Worm (Caenorhabditis elegans): ENCODE results near the gene nhr-171.
"Not testable (repeated sequence)": the region's sequence is repeated elsewhere in the genome, so short reads cannot be mapped to it uniquely, and the experiment has no call there.

The nhr-171 gene

ce11 chrV:7511465-7511864 is at the start of gene nhr-171:
TSS of gene nhr-171 (plus strand) at chrV:7511765.
- not testable (repeated sequence) for TF ChIP-seq unc-62 (GFP tag; optimal IDR thresholded peaks at IDR 0.05)

- TF ChIP-seq unc-62 (GFP tag; optimal IDR thresholded peaks at IDR 0.05): no peak
Measured at ce11 chrV:7464696-7465095, 46.9 kb upstream of the nhr-171 start, which contains the start of gene srh-89. TSS of gene srh-89 (minus strand) at chrV:7464796.

DNA sequence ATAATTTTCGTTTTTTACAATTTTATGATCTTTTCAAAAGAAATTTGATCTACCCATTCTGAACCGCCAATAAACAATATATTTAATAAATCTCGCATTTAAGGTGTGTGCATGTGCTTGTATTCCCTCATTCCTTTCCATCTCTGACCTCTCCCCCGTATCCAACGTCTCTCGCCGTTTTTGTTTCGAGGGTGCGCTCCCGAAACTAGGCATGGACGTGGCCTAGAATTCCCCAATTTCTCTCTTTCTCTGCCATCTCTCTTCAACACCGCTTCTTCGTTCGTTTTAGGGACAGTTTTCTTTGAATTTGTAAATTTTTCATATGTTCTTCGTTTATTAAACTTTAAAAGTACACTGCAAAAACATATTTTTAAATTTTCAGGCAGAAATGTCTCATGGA is 46.1 kb upstream of the nhr-171 start, which contains the start of gene F25E5.1:
Gene F25E5.1 (plus strand): TSS at position 376 of the 400 bp plus-strand sequence.
- no peak for TF ChIP-seq unc-62 (GFP tag; optimal IDR thresholded peaks at IDR 0.05)

ce11 chrV:7472815-7473214 is 38.8 kb upstream of the nhr-171 start, which contains the start of gene str-28:
TSS of gene str-28 (minus strand) at chrV:7472915.
- no peak for TF ChIP-seq unc-62 (GFP tag; optimal IDR thresholded peaks at IDR 0.05)

ce11 chrV:7476766-7477165 is 34.8 kb upstream of the nhr-171 start, which contains the start of gene srh-125:
TSS of gene srh-125 (minus strand) at chrV:7476866.
- TF ChIP-seq unc-62 (GFP tag; optimal IDR thresholded peaks at IDR 0.05): no peak

DNA sequence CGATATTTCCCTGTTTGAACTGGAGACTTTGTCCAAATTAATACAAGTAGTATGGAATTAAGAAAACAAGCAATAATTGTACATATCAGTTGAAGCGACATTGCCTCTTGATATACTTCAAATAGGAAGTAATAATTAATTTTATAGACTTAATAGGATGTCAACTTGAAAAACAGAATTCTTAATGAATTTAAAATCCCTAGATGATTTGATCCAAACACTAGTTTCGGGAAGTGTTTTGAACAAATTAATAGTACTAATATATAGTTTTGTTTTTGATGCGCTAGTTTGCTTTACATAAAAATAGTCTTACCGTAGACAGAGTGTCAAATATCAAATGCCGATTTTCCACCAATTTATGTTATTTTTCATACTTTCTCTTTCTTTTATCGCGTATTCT is 33.2 kb upstream of the nhr-171 start, which contains the start of gene str-190:
Gene str-190 (minus strand): TSS at position 101 of the 400 bp plus-strand sequence.
- no peak for TF ChIP-seq unc-62 (GFP tag; optimal IDR thresholded peaks at IDR 0.05)

DNA sequence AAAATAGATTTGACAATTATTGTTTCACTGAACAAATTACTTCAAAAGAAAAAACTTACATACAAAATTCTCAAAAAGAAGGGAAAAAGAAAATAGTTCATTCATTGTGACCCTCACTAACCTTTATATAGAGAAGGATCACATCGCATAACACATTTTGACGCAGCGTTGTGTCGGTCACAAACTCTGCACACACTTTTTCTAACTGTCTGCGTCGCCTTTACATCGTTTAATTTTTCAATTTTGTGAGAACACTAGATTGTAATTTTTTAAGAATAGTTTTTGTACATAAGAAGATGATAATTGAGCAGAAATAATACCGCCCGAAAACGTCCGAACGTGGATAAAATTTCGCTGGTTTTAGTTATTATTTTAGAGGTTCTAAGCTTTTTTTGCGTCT is 30.6 kb upstream of the nhr-171 start, which contains the start of gene C18B10.6:
Gene C18B10.6 (minus strand): TSS at position 101 of the 400 bp plus-strand sequence.
- TF ChIP-seq unc-62 (GFP tag; optimal IDR thresholded peaks at IDR 0.05): no peak

ce11 chrV:7485000-7485399 is 26.6 kb upstream of the nhr-171 start, which contains the start of gene srbc-8:
TSS of gene srbc-8 (minus strand) at chrV:7485100.
- TF ChIP-seq unc-62 (GFP tag; optimal IDR thresholded peaks at IDR 0.05): no peak

DNA sequence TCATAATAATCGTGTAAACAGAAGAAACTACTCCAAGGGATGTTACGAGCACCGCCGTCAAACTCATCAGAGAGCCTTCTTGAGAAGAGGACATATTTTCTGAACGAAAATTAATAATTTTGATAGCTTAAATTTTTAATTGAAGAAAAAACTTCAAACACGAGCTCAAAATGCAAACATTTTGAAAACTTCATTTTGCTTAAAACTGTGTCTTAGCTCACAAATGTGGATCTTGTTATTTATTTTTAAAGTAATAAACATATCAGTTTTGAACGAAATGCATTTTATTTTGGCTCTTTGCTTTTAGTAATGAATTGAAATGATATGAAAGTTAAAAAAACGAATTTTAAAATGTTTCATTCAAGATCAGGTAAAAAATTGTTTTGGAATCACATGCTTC is 24.0 kb upstream of the nhr-171 start, which contains the start of gene srbc-7:
Gene srbc-7 (minus strand): TSS at position 101 of the 400 bp plus-strand sequence.
- TF ChIP-seq unc-62 (GFP tag; optimal IDR thresholded peaks at IDR 0.05): no peak

DNA sequence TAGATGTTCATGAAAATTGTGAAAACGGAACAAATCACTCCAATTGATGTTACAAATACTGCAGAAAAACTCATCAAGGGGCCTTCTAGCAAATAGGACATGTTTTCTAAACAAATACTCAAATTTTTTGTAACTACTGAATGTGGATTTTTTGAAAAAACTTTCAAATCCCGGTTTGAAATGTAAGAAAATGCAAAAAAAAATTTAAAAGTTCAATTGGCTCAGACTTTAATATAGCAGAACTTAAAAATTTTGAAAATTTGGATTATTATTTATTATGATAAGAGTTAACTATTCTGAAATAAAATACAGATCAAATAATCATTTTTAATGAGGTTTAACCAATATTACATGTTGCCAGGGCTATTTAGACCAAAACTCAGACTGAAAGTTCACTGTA is 21.2 kb upstream of the nhr-171 start, which contains the start of gene srbc-9:
Gene srbc-9 (minus strand): TSS at position 101 of the 400 bp plus-strand sequence.
- no peak for TF ChIP-seq unc-62 (GFP tag; optimal IDR thresholded peaks at IDR 0.05)

DNA sequence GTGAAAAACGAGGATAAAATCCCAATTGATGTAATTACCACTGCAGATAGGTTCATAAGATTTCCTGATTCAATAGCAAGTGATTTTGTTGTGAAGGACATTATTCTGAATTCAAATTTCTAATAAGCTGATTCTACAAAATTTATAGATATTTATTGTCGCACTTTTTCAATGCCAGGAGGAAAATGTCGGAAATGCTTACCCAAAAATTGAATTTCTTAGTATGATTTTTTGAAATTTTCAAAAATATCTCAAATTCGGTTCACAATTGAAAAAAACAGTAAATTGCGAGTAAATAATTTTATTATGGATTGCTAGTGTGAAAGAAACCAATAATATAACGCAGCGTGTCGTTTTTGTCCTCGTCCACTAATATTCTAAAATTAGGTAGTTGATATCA is 18.6 kb upstream of the nhr-171 start, which contains the start of gene srbc-10:
Gene srbc-10 (minus strand): TSS at position 101 of the 400 bp plus-strand sequence.
- no peak for TF ChIP-seq unc-62 (GFP tag; optimal IDR thresholded peaks at IDR 0.05)

ce11 chrV:7495189-7495588 is 16.4 kb upstream of the nhr-171 start, which contains the start of gene srbc-11:
TSS of gene srbc-11 (minus strand) at chrV:7495289.
- no peak for TF ChIP-seq unc-62 (GFP tag; optimal IDR thresholded peaks at IDR 0.05)

DNA sequence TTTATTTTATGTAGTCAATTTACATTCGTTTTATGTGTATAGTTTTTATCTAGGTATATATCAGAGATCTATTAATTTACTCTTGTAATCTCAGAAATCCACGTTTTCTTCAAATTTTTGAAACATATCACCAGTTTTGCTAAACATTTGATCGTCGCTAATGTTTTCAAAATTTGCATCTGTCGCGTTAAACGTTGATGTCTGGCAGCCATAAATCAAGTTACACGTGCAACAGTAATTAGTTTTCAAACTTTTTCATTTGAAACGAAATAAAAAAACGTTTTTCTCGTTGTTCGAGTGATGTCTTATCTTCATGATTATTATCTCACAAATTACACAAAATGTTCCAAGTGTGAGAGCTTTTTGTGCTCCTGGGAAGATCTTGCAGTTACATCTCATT is 14.1 kb upstream of the nhr-171 start, which contains the start of gene srh-79:
Gene srh-79 (plus strand): TSS at position 301 of the 400 bp plus-strand sequence.
- no peak for TF ChIP-seq unc-62 (GFP tag; optimal IDR thresholded peaks at IDR 0.05)

- no peak for TF ChIP-seq unc-62 (GFP tag; optimal IDR thresholded peaks at IDR 0.05)
Measured at ce11 chrV:7501194-7501593, 10.4 kb upstream of the nhr-171 start.

ce11 chrV:7504271-7504670 is 7.3 kb upstream of the nhr-171 start, which contains the start of gene srh-229:
TSS of gene srh-229 (minus strand) at chrV:7504371.
- no peak for TF ChIP-seq unc-62 (GFP tag; optimal IDR thresholded peaks at IDR 0.05)

DNA sequence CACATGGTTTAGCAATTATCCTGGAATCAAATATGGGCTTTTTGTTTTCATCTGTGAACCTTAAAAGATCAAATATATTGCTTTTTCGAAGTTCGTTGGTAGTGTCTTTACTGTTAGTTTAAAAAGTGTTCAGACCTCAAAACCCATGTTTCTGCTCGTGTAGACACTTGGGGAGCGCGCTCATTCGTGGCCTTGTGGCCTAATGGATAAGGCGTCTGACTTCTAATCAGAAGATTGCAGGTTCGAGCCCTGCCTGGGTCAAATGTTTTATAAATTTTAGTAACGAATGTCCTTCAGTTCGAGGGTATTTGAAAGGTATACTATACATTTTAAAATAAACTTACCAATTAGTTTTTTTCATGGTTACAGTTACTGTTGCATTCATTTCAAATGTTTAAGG is 5.4 kb upstream of the nhr-171 start:
- no peak for TF ChIP-seq unc-62 (GFP tag; optimal IDR thresholded peaks at IDR 0.05)

DNA sequence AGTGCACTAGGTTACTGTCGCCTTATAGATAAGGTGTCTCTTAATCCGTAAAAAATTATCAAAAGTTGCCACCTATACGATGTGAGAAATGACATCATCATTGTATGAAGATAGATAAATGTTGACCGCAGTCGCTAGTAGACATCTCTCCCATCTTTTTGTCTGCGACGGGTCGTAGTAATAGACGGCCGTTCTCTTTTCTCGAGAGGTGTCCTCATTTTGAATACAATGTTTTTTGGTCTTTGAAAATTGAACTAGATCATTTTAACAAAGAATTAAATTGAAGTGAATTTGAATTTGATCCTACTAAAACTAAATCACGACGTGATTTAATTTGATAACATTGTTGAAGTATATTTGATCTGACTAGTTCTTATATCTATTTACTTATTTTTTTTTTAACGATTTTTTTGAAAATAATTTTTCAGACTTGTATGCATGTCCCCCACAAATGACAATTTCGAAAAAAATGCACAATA is 3.0 kb upstream of the nhr-171 start, which contains the start of the genes str-31 and nhr-172:
Gene str-31 (minus strand): TSS at position 101 of the 479 bp plus-strand sequence.
Gene nhr-172 (plus strand): TSS at position 429 of the 479 bp plus-strand sequence.
- no peak for TF ChIP-seq unc-62 (GFP tag; optimal IDR thresholded peaks at IDR 0.05)

Data from whole organism, dauer.